Worm (Caenorhabditis elegans) whole organism, mixed stage, embryonic: ENCODE measurements around the gene set-20.

ENCODE experiments used
- bed-3 ChIP-seq: fragments of 200-800 bp; sonication (Bioruptor generic); optimal IDR thresholded peaks from 3 replicates; lab custom pipeline; 2018; ENCODE audit warnings: mild to moderate bottlenecking, missing genetic modification characterization, moderate library complexity, missing compliant biosample characterization
- ceh-39 ChIP-seq: fragments of 150-350 bp; optimal IDR thresholded peaks from 2 replicates; lab custom pipeline; 2014; ENCODE audit warnings: missing biosample characterization, missing genetic modification characterization
- ceh-83 ChIP-seq: fragments of 200-800 bp; sonication (Bioruptor generic); optimal IDR thresholded peaks from 2 replicates; lab custom pipeline; 2018; ENCODE audit warnings: mild to moderate bottlenecking, missing genetic modification characterization, missing compliant biosample characterization
- ces-1 ChIP-seq: fragments of 150-350 bp; optimal IDR thresholded peaks from 2 replicates; lab custom pipeline; 2014; ENCODE audit warnings: missing biosample characterization, missing genetic modification reagents, missing genetic modification characterization
- cnd-1 ChIP-seq: fragments of 200-800 bp; sonication (Bioruptor generic); optimal IDR thresholded peaks from 2 replicates; lab custom pipeline; 2018; ENCODE audit warnings: mild to moderate bottlenecking, missing genetic modification characterization, missing compliant biosample characterization
- drap-1 ChIP-seq: fragments of 200-800 bp; sonication (Bioruptor generic); optimal IDR thresholded peaks from 3 replicates; lab custom pipeline; 2018; ENCODE audit warnings: mild to moderate bottlenecking, missing genetic modification characterization, missing compliant biosample characterization
- elt-1 ChIP-seq: sonication (generic microtip); optimal IDR thresholded peaks from 2 replicates; lab custom pipeline; 2017; ENCODE audit warnings: missing genetic modification characterization, mild to moderate bottlenecking, missing compliant biosample characterization, antibody characterized with exemption, moderate library complexity, borderline replicate concordance; ENCODE audit not compliant: insufficient read depth
- elt-3 ChIP-seq: fragments of 150-350 bp; optimal IDR thresholded peaks from 2 replicates; lab custom pipeline; 2014; ENCODE audit warnings: missing biosample characterization, missing genetic modification characterization
- flh-1 ChIP-seq: fragments of 200-800 bp; sonication (Bioruptor generic); optimal IDR thresholded peaks from 2 replicates; lab custom pipeline; 2018; ENCODE audit warnings: mild to moderate bottlenecking, missing genetic modification characterization, moderate library complexity, missing compliant biosample characterization
- ham-2 ChIP-seq: fragments of 200-800 bp; sonication (Bioruptor generic); optimal IDR thresholded peaks from 2 replicates; lab custom pipeline; 2018; ENCODE audit warnings: mild to moderate bottlenecking, missing genetic modification characterization, missing compliant biosample characterization
- hlh-1 ChIP-seq: fragments of 150-350 bp; optimal IDR thresholded peaks from 2 replicates; lab custom pipeline; 2014; ENCODE audit warnings: missing biosample characterization, missing genetic modification reagents, missing genetic modification characterization
- lin-13 ChIP-seq: fragments of 150-350 bp; optimal IDR thresholded peaks from 2 replicates; lab custom pipeline; 2014; ENCODE audit warnings: missing biosample characterization, missing genetic modification characterization
- lsy-2 ChIP-seq: fragments of 150-350 bp; optimal IDR thresholded peaks from 2 replicates; lab custom pipeline; 2014; ENCODE audit warnings: missing biosample characterization, missing genetic modification characterization
- mep-1 ChIP-seq: fragments of 150-350 bp; optimal IDR thresholded peaks from 2 replicates; lab custom pipeline; 2017; ENCODE audit warnings: missing biosample characterization, missing genetic modification reagents, missing genetic modification characterization, inconsistent platforms
- mls-2 ChIP-seq: sonication (generic microtip); optimal IDR thresholded peaks from 2 replicates; lab custom pipeline; 2016; ENCODE audit warnings: mild to moderate bottlenecking, missing genetic modification characterization, moderate library complexity, missing compliant biosample characterization
- nhr-12 ChIP-seq: fragments of 150-350 bp; optimal IDR thresholded peaks from 2 replicates; lab custom pipeline; 2014; ENCODE audit warnings: missing biosample characterization, missing genetic modification characterization
- nhr-2 ChIP-seq: fragments of 150-350 bp; optimal IDR thresholded peaks from 2 replicates; lab custom pipeline; 2014; ENCODE audit warnings: missing biosample characterization, missing genetic modification characterization
- nhr-237 ChIP-seq: fragments of 150-350 bp; optimal IDR thresholded peaks from 2 replicates; lab custom pipeline; 2014; ENCODE audit warnings: missing biosample characterization, missing genetic modification characterization
- nhr-28 ChIP-seq: fragments of 150-350 bp; optimal IDR thresholded peaks from 2 replicates; lab custom pipeline; 2014; ENCODE audit warnings: missing biosample characterization, missing genetic modification characterization
- pha-4 ChIP-seq: fragments of 150-350 bp; optimal IDR thresholded peaks from 2 replicates; lab custom pipeline; 2018; ENCODE audit warnings: missing biosample characterization, missing genetic modification reagents, missing genetic modification characterization
- sem-2 ChIP-seq: fragments of 200-800 bp; sonication (Bioruptor generic); optimal IDR thresholded peaks from 2 replicates; lab custom pipeline; 2018; ENCODE audit warnings: mild to moderate bottlenecking, missing genetic modification characterization, missing compliant biosample characterization
- snpc-4 ChIP-seq: fragments of 150-350 bp; optimal IDR thresholded peaks from 2 replicates; lab custom pipeline; 2014; ENCODE audit warnings: missing biosample characterization, missing genetic modification characterization
- unc-39 ChIP-seq: fragments of 150-350 bp; optimal IDR thresholded peaks from 2 replicates; lab custom pipeline; 2014; ENCODE audit warnings: missing biosample characterization, missing genetic modification characterization

set-20 gene

ce11 chrX:5644112-5644511 lies 41.8 kb downstream of the set-20 start:
- TF ChIP-seq ceh-39 (no peak), pha-4 (no peak), ceh-83 (GFP tag; lab: Kevin White, UChicago) (no peak), elt-1 (tag; lab: Kevin White, UChicago) (no peak)
- TF ChIP-seq, all 35 proteins: peak for 0

DNA sequence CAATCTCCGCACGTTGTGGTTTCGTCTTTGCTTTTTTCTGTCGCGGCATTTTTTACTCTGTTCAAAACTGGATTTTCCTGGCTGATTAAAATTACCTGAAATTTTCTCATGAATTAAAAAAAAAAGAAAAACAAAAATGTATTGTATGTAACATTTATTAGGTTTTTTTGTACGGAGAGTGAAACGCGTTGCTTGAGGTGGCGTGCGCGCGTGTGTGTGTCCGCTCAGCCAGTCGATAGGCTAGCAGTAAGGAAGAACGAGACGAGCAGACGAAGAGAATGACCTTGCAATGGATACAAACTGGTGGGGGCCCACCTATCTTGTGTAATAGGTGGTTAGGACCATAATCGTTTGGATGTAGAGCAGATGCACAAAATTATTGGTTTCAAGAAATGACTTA lies 44.6 kb downstream of the set-20 start, which contains the start of gene T22B7.4:
T22B7.4 (minus strand) TSS at position 101 of the 400 bp plus-strand sequence.
- TF ChIP-seq lin-13 (no peak), nhr-2 (peak; percentile 32)

ce11 chrX:5639562-5639961 lies 46.4 kb downstream of the set-20 start:
- no peak for TF ChIP-seq sem-2 (GFP tag; lab: Kevin White, UChicago)
- no peak for TF ChIP-seq nhr-237
- TF ChIP-seq ces-1 (GFP tag; lab: Kevin White, UChicago): no peak
- no peak for TF ChIP-seq mls-2 (tag; lab: Kevin White, UChicago)
- no peak for TF ChIP-seq drap-1 (GFP tag; lab: Kevin White, UChicago)
- no peak for TF ChIP-seq ceh-83 (GFP tag; lab: Kevin White, UChicago)

ce11 chrX:5631626-5632025 lies 54.3 kb downstream of the set-20 start, which contains the start of gene T22B7.8:
TSS of gene T22B7.8 (plus strand) at chrX:5631926.
- TF ChIP-seq ces-1 (GFP tag; lab: Kevin White, UChicago): no peak
- no peak for TF ChIP-seq nhr-12 (tag; lab: Kevin White, UChicago)
- no peak for TF ChIP-seq snpc-4
- no peak for TF ChIP-seq ham-2
- TF ChIP-seq nhr-28 (tag; lab: Kevin White, UChicago): no peak
- no peak for TF ChIP-seq unc-39
- no peak for TF ChIP-seq nhr-2
- no peak for TF ChIP-seq lsy-2 (tag; lab: Kevin White, UChicago)
- TF ChIP-seq pha-4: no peak
- TF ChIP-seq elt-3: no peak
- no peak for TF ChIP-seq mep-1 (tag; lab: Kevin White, UChicago)
- no peak for TF ChIP-seq ceh-83 (GFP tag; lab: Kevin White, UChicago)
- TF ChIP-seq drap-1 (GFP tag; lab: Kevin White, UChicago): no peak
- no peak for TF ChIP-seq cnd-1 (tag; lab: Kevin White, UChicago)
- TF ChIP-seq mls-2 (tag; lab: Kevin White, UChicago): no peak
- TF ChIP-seq bed-3 (GFP tag; lab: Kevin White, UChicago): no peak
- TF ChIP-seq flh-1 (GFP tag; lab: Kevin White, UChicago): no peak

- TF ChIP-seq hlh-1 (tag; lab: Kevin White, UChicago): no peak
- TF ChIP-seq nhr-237: no peak
- no peak for TF ChIP-seq lsy-2 (tag; lab: Kevin White, UChicago)
Observed at ce11 chrX:5631008-5631407, 55.0 kb downstream of the set-20 start.
